Worm (Caenorhabditis elegans): ENCODE results near the gene ZK721.4.

ZK721.4 gene

DNA sequence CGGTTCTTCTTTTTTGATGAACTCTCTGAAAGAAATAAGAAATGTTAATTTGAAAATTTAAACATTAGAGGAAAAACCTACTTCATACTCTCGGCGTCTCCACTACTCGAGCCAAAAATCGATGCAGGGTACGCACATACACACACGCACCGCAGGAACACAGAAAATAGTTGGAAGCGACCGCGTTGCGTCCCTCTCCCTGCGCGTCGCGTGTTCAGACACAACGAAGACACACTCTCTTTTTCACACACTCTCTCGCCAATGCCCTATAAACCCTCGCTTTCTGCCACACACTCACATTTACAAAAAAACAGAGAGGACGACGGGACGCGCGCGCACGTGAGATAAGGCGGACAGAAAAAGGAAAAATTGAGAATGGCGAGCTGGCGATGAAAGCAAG, 32.2 kb downstream of the ZK721.4 start, which contains the start of gene R04E5.9 (continued):
- peak; percentile 35 for TF ChIP-seq snpc-4 (GFP tag; optimal IDR thresholded peaks at IDR 0.05)
- TF ChIP-seq snpc-4 (tag; optimal IDR thresholded peaks at IDR 0.05): peak; percentile 17 to 72 (median 60)
- no peak for TF ChIP-seq attf-6 (GFP tag; IDR thresholded peaks at IDR 0.05)
- TF ChIP-seq him-1 (tag; optimal IDR thresholded peaks at IDR 0.05): no peak
- peak; percentile 73 for TF ChIP-seq ceh-27 (GFP tag; optimal IDR thresholded peaks at IDR 0.05)

DNA sequence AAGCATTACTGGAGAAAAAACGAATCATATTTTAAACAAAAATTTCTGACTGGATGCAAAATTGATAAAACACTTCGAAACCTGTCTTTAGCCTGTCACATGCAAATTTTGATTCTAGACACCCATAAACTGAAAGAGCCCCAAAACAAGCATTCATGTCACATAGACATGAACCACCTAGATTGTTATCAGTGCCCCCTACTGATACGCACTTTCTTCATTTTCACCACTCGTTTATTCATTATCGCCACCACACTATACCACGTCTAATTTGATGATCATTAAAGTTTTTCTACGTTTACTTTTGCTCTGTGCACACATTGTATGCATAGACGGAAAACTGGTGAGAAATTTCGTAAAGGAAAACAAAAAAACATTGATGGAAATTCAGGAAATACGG, 33.3 kb downstream of the ZK721.4 start, which contains the start of gene cnnm-2:
Gene cnnm-2 (plus strand): TSS at position 190 of the 400 bp plus-strand sequence.
- no peak for TF ChIP-seq rpc-1 (optimal IDR thresholded peaks at IDR 0.05)
- TF ChIP-seq rpc-1 (tag; optimal IDR thresholded peaks at IDR 0.05): no peak
- TF ChIP-seq rec-8 (tag; optimal IDR thresholded peaks at IDR 0.05): no peak
- no peak for TF ChIP-seq sdz-38 (tag; optimal IDR thresholded peaks at IDR 0.05)
- no peak for TF ChIP-seq chd-7 (tag; optimal IDR thresholded peaks at IDR 0.05)
- TF ChIP-seq snpc-1.1 (tag; optimal IDR thresholded peaks at IDR 0.05; ENCODE audit: insufficient read depth): no peak
- TF ChIP-seq let-607 (tag; optimal IDR thresholded peaks at IDR 0.05): peak in 1 of 2 experiments; percentile 17
- TF ChIP-seq F39B2.1 (GFP tag; IDR thresholded peaks at IDR 0.05): no peak
- no peak for TF ChIP-seq F55B11.4 (tag; optimal IDR thresholded peaks at IDR 0.05; ENCODE audit: borderline replicate concordance, insufficient read depth)
- TF ChIP-seq madf-10 (tag; optimal IDR thresholded peaks at IDR 0.05): no peak
- no peak for TF ChIP-seq K11D2.4 (GFP tag; IDR thresholded peaks at IDR 0.05)
- TF ChIP-seq madf-6 (GFP tag; IDR thresholded peaks at IDR 0.05): no peak
- TF ChIP-seq ceh-27 (GFP tag; optimal IDR thresholded peaks at IDR 0.05): no peak
- no peak for TF ChIP-seq D2030.7 (GFP tag; IDR thresholded peaks at IDR 0.05)
- TF ChIP-seq B0336.3 (GFP tag; IDR thresholded peaks at IDR 0.05): no peak
- TF ChIP-seq cebp-2 (GFP tag; IDR thresholded peaks at IDR 0.05): no peak
- TF ChIP-seq tbp1 (GFP tag; optimal IDR thresholded peaks at IDR 0.05): no peak
- TF ChIP-seq cebp-1 (GFP tag; IDR thresholded peaks at IDR 0.05): no peak
- peak; percentile 16 for TF ChIP-seq cebp-1 (tag; optimal IDR thresholded peaks at IDR 0.05)
- TF ChIP-seq bed-1 (GFP tag; IDR thresholded peaks at IDR 0.05): no peak
- TF ChIP-seq ekl-4 (GFP tag; IDR thresholded peaks at IDR 0.05): no peak
- no peak for TF ChIP-seq nfya-2 (GFP tag; IDR thresholded peaks at IDR 0.05)
- no peak for TF ChIP-seq efl-1 (GFP tag; optimal IDR thresholded peaks at IDR 0.05)
- TF ChIP-seq snpc-1.3 (tag; optimal IDR thresholded peaks at IDR 0.05; ENCODE audit: insufficient read depth): no peak
- TF ChIP-seq nhr-80 (tag; optimal IDR thresholded peaks at IDR 0.05): peak; percentile 84
- no peak for TF ChIP-seq F52B5.7 (tag; optimal IDR thresholded peaks at IDR 0.05)
- no peak for TF ChIP-seq sea-2 (GFP tag; IDR thresholded peaks at IDR 0.05)
- TF ChIP-seq fkh-3 (tag; optimal IDR thresholded peaks at IDR 0.05): no peak

DNA sequence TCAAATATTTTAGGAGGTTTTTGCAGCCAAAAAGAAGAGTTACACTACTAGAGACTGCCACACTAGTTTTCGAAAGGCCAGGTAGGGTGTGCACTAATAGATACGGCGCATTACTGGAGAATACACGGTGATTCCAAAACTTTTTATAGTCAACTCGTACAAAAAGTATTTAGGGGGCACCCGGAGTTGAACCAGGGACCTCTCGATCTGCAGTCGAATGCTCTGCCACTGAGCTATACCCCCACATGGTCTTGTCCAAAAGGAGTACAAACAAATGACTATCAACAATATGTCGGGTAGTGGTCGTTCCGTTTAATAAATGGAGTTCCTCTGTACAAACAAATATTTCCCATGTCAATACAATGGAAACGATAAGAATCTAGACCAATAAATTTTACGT, 39.3 kb downstream of the ZK721.4 start:
- no peak for TF ChIP-seq Y79H2A.3 (GFP tag; conservative IDR thresholded peaks at IDR 0.05)
- no peak for TF ChIP-seq xnd-1 (tag; optimal IDR thresholded peaks at IDR 0.05)
- TF ChIP-seq F23B12.7 (tag; optimal IDR thresholded peaks at IDR 0.05; ENCODE audit: insufficient read depth): no peak
- TF ChIP-seq unc-130 (GFP tag; optimal IDR thresholded peaks at IDR 0.05): no peak
- no peak for TF ChIP-seq mes-4 (tag; optimal IDR thresholded peaks at IDR 0.05)
- TF ChIP-seq hlh-26 (GFP tag; conservative IDR thresholded peaks at IDR 0.05): no peak
- no peak for TF ChIP-seq sdz-38 (tag; optimal IDR thresholded peaks at IDR 0.05)
- TF ChIP-seq B0019.2 (GFP tag; conservative IDR thresholded peaks at IDR 0.05): no peak
- TF ChIP-seq sptf-2 (GFP tag; optimal IDR thresholded peaks at IDR 0.05): no peak
- no peak for TF ChIP-seq gei-17 (GFP tag; optimal IDR thresholded peaks at IDR 0.05)
- no peak for TF ChIP-seq unc-62 (GFP tag; optimal IDR thresholded peaks at IDR 0.05)
- TF ChIP-seq F37B4.10 (GFP tag; IDR thresholded peaks at IDR 0.05): no peak
- peak; percentile 6 for TF ChIP-seq attf-5 (GFP tag; optimal IDR thresholded peaks at IDR 0.05)
- no peak for TF ChIP-seq bed-1 (GFP tag; IDR thresholded peaks at IDR 0.05)
- TF ChIP-seq T26A5.8 (tag; optimal IDR thresholded peaks at IDR 0.05): no peak
- no peak for TF ChIP-seq zim-3 (tag; optimal IDR thresholded peaks at IDR 0.05)
- no peak for TF ChIP-seq let-526 (GFP tag; IDR thresholded peaks at IDR 0.05)
- TF ChIP-seq ceh-79 (tag; optimal IDR thresholded peaks at IDR 0.05): no peak
- TF ChIP-seq ztf-25 (GFP tag; IDR thresholded peaks at IDR 0.05): no peak

All from whole organism, young adult.